Worm (Caenorhabditis elegans) whole organism, young adult: ENCODE data around the gene klp-20.

Source experiments
- C17E4.6 ChIP-seq: fragments of 200-800 bp; sonication (Bioruptor generic); IDR thresholded peaks from 2 replicates; pipeline ENCODE4 v1.3.6; 2022; ENCODE audit warnings: missing genetic modification reagents, missing genetic modification characterization, missing compliant biosample characterization
- F52B5.7 ChIP-seq: sonication (generic microtip); optimal IDR thresholded peaks from 2 replicates; lab custom pipeline; 2016; ENCODE audit warnings: mild to moderate bottlenecking, missing genetic modification characterization, missing compliant biosample characterization
- K12H6.12 ChIP-seq: fragments of 200-800 bp; sonication (Bioruptor generic); optimal IDR thresholded peaks from 2 replicates; lab custom pipeline; 2018; ENCODE audit warnings: mild to moderate bottlenecking, missing genetic modification characterization, missing compliant biosample characterization
- T07F8.4 ChIP-seq: sonication (generic microtip); optimal IDR thresholded peaks from 2 replicates; lab custom pipeline; 2016; ENCODE audit warnings: mild to moderate bottlenecking, missing genetic modification characterization, moderate library complexity, missing compliant biosample characterization
- Y56A3A.18 ChIP-seq: fragments of 200-800 bp; sonication (Bioruptor generic); IDR thresholded peaks from 2 replicates; pipeline ENCODE4 v1.3.6; 2022; ENCODE audit warnings: missing genetic modification reagents, missing genetic modification characterization, missing compliant biosample characterization
- aptf-3 ChIP-seq: fragments of 200-800 bp; sonication (Bioruptor generic); IDR thresholded peaks from 2 replicates; pipeline ENCODE4 v1.3.6; 2022; ENCODE audit warnings: missing genetic modification characterization, missing compliant biosample characterization
- ccch-3 ChIP-seq: fragments of 200-800 bp; sonication (Bioruptor generic); optimal IDR thresholded peaks from 2 replicates; lab custom pipeline; 2018; ENCODE audit warnings: mild to moderate bottlenecking, missing genetic modification characterization, missing compliant biosample characterization
- cebp-1 ChIP-seq, 2 experiments: fragments of 200-800 bp in 1 of 2; sonication (Bioruptor generic) in 1 of 2; sonication (generic microtip) in 1 of 2; IDR thresholded peaks in 1 of 2; optimal IDR thresholded peaks in 1 of 2; 2 replicates each; pipeline versions ENCODE4 v1.3.6 to Lab custom; 2017 to 2022; ENCODE audit warnings: missing compliant biosample characterization in 2 of 2, missing genetic modification characterization in 2 of 2, mild to moderate bottlenecking in 1 of 2, missing genetic modification reagents in 1 of 2, moderate library complexity in 1 of 2
- ceh-79 ChIP-seq: sonication (generic microtip); optimal IDR thresholded peaks from 2 replicates; lab custom pipeline; 2017; ENCODE audit warnings: mild to moderate bottlenecking, missing genetic modification characterization, missing compliant biosample characterization
- dpl-1 ChIP-seq: fragments of 150-350 bp; optimal IDR thresholded peaks from 2 replicates; lab custom pipeline; 2014; ENCODE audit warnings: missing biosample characterization, missing genetic modification reagents, missing genetic modification characterization
- hsf-1 ChIP-seq: fragments of 200-800 bp; sonication (Bioruptor generic); IDR thresholded peaks from 2 replicates; pipeline ENCODE4 v1.3.6; 2022; ENCODE audit warnings: missing genetic modification reagents, missing genetic modification characterization, missing compliant biosample characterization
- mes-4 ChIP-seq: sonication (generic microtip); optimal IDR thresholded peaks from 2 replicates; lab custom pipeline; 2016; ENCODE audit warnings: missing genotype, missing genetic modification characterization, missing compliant biosample characterization
- nfya-1 ChIP-seq: sonication (generic microtip); optimal IDR thresholded peaks from 2 replicates; lab custom pipeline; 2017; ENCODE audit warnings: antibody characterized with exemption, missing compliant biosample characterization, missing genetic modification characterization, borderline replicate concordance; ENCODE audit not compliant: insufficient read depth
- unc-62 ChIP-seq: fragments of 150-350 bp; optimal IDR thresholded peaks from 2 replicates; lab custom pipeline; 2014; ENCODE audit warnings: missing biosample characterization, missing genetic modification reagents, missing genetic modification characterization

- TF ChIP-seq K12H6.12 (tag; lab: Kevin White, UChicago) (no peak), F52B5.7 (tag; lab: Kevin White, UChicago) (no peak), ceh-79 (tag; lab: Kevin White, UChicago) (no peak), mes-4 (no peak), T07F8.4 (tag; lab: Kevin White, UChicago) (no peak), hsf-1 (GFP tag; lab: Robert Waterston, UW) (no peak), dpl-1 (GFP tag; lab: Kevin White, UChicago) (no peak), cebp-1 (GFP tag; IDR thresholded peaks at IDR 0.05; lab: Robert Waterston, UW) (no peak), cebp-1 (tag; optimal IDR thresholded peaks at IDR 0.05; lab: Kevin White, UChicago) (no peak), aptf-3 (GFP tag; lab: Robert Waterston, UW) (no peak), ccch-3 (GFP tag; lab: Kevin White, UChicago) (no peak), nfya-1 (no peak), unc-62 (GFP tag; lab: Kevin White, UChicago) (no peak), C17E4.6 (GFP tag; lab: Robert Waterston, UW) (no peak), Y56A3A.18 (GFP tag; lab: Robert Waterston, UW) (no peak)
These were observed 19.1 kb upstream of the klp-20 start, which contains the start of gene cox-17 for ce11 chrIII:190686-191085.
